Worm (Caenorhabditis elegans) whole organism, L1 larva: Measurements from ENCODE around the gene W04E12.4.

Experiments used
- nhr-11 ChIP-seq: fragments of 150-350 bp; optimal IDR thresholded peaks from 2 replicates; lab custom pipeline; 2014; ENCODE audit warnings: missing biosample characterization, missing genetic modification characterization
- nhr-28 ChIP-seq: fragments of 150-350 bp; optimal IDR thresholded peaks from 2 replicates; lab custom pipeline; 2014; ENCODE audit warnings: missing biosample characterization, missing genetic modification characterization
- unc-86 ChIP-seq: sonication (generic microtip); optimal IDR thresholded peaks from 2 replicates; lab custom pipeline; 2016; ENCODE audit warnings: missing genetic modification characterization, missing compliant biosample characterization

DNA sequence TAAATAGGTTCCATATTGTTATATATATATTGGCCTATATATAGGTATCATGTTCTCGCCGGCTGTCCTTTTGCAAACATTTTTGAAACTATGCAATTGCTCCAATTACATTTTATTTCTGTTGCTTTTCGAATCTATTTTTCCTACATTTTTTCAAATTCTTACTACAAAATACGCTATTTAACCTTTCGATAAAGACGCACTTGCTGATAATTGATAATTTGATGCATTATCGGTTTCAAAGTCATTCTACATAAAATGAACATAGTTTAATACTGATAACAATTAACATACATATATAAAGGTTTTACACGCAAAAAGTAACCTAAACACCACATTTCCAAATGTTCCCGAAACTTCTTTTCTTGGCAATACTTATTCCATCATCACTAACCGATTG lies 45.0 kb downstream of the W04E12.4 start, which contains the start of gene clec-258:
- TF ChIP-seq nhr-28 (no peak), unc-86 (tag; lab: Kevin White, UChicago) (no peak), nhr-11 (no peak)
